Worm (Caenorhabditis elegans) whole organism, L2 larva: ENCODE results near the gene srw-53.
"Not testable (repeated sequence)": the region's sequence is repeated elsewhere in the genome, so short reads cannot be mapped to it uniquely, and the experiment has no call there.

ENCODE experiments used
- C34F6.9 ChIP-seq: fragments of 150-350 bp; optimal IDR thresholded peaks from 2 replicates; lab custom pipeline; 2014; ENCODE audit warnings: missing biosample characterization, missing genetic modification characterization
- R02D3.7 ChIP-seq: fragments of 150-350 bp; optimal IDR thresholded peaks from 2 replicates; lab custom pipeline; 2014; ENCODE audit warnings: missing biosample characterization, missing genetic modification characterization
- ZK546.5 ChIP-seq: sonication (generic microtip); optimal IDR thresholded peaks from 2 replicates; lab custom pipeline; 2017; ENCODE audit warnings: missing biosample characterization, missing genetic modification characterization
- alr-1 ChIP-seq: fragments of 150-350 bp; optimal IDR thresholded peaks from 2 replicates; lab custom pipeline; 2014; ENCODE audit warnings: missing biosample characterization, missing genetic modification characterization
- aly-2 ChIP-seq: fragments of 150-350 bp; optimal IDR thresholded peaks from 2 replicates; lab custom pipeline; 2014; ENCODE audit warnings: missing biosample characterization, missing genetic modification characterization
- ceh-16 ChIP-seq: fragments of 150-350 bp; optimal IDR thresholded peaks from 2 replicates; lab custom pipeline; 2014; ENCODE audit warnings: missing biosample characterization, missing genetic modification characterization
- ceh-82 ChIP-seq: fragments of 150-350 bp; optimal IDR thresholded peaks from 2 replicates; lab custom pipeline; 2014; ENCODE audit warnings: missing biosample characterization, missing genetic modification characterization
- crh-2 ChIP-seq: sonication (generic microtip); optimal IDR thresholded peaks from 2 replicates; lab custom pipeline; 2017; ENCODE audit warnings: missing biosample characterization, missing genetic modification characterization
- dmd-4 ChIP-seq: sonication (generic microtip); optimal IDR thresholded peaks from 2 replicates; lab custom pipeline; 2017; ENCODE audit warnings: missing biosample characterization, missing genetic modification characterization
- elt-1 ChIP-seq: fragments of 150-350 bp; optimal IDR thresholded peaks from 2 replicates; lab custom pipeline; 2014; ENCODE audit warnings: missing biosample characterization, missing genetic modification characterization
- elt-3 ChIP-seq: sonication (generic microtip); optimal IDR thresholded peaks from 2 replicates; lab custom pipeline; 2017; ENCODE audit warnings: missing biosample characterization, missing genetic modification characterization
- fos-1 ChIP-seq: fragments of 150-350 bp; optimal IDR thresholded peaks from 2 replicates; lab custom pipeline; 2014; ENCODE audit warnings: missing biosample characterization, missing genetic modification characterization
- lin-11 ChIP-seq: fragments of 150-350 bp; sonication (generic microtip); optimal IDR thresholded peaks from 2 replicates; lab custom pipeline; 2014; ENCODE audit warnings: missing biosample characterization, missing genetic modification characterization, inconsistent platforms, mixed read lengths
- lin-13 ChIP-seq: fragments of 150-350 bp; optimal IDR thresholded peaks from 2 replicates; lab custom pipeline; 2014; ENCODE audit warnings: missing biosample characterization, missing genetic modification reagents, missing genetic modification characterization
- lin-39 ChIP-seq: fragments of 150-350 bp; optimal IDR thresholded peaks from 2 replicates; lab custom pipeline; 2014; ENCODE audit warnings: missing biosample characterization, missing genetic modification reagents, missing genetic modification characterization
- lsy-2 ChIP-seq, 2 experiments: fragments of 150-350 bp in 1 of 2; sonication (generic microtip) in 1 of 2; optimal IDR thresholded peaks; 2 replicates each; lab custom pipeline; 2014 to 2017; ENCODE audit warnings: missing biosample characterization in 2 of 2, missing genetic modification characterization in 2 of 2
- mab-5 ChIP-seq: fragments of 150-350 bp; optimal IDR thresholded peaks from 2 replicates; lab custom pipeline; 2014; ENCODE audit warnings: missing biosample characterization, missing genetic modification characterization
- mdl-1 ChIP-seq, 2 experiments: fragments of 150-350 bp in 1 of 2; sonication (generic microtip) in 1 of 2; optimal IDR thresholded peaks; 2 replicates each; lab custom pipeline; 2017; ENCODE audit warnings: missing biosample characterization in 2 of 2, missing genetic modification characterization in 2 of 2
- nhr-10 ChIP-seq: sonication (generic microtip); optimal IDR thresholded peaks from 2 replicates; lab custom pipeline; 2017; ENCODE audit warnings: missing biosample characterization, missing genetic modification characterization
- nhr-12 ChIP-seq: fragments of 150-350 bp; optimal IDR thresholded peaks from 2 replicates; lab custom pipeline; 2014; ENCODE audit warnings: missing biosample characterization, missing genetic modification characterization
- nhr-129 ChIP-seq: fragments of 150-350 bp; optimal IDR thresholded peaks from 2 replicates; lab custom pipeline; 2014; ENCODE audit warnings: missing biosample characterization, missing genetic modification characterization
- nhr-21 ChIP-seq: fragments of 150-350 bp; optimal IDR thresholded peaks from 2 replicates; lab custom pipeline; 2014; ENCODE audit warnings: missing biosample characterization, missing genetic modification characterization
- nhr-23 ChIP-seq: fragments of 150-350 bp; optimal IDR thresholded peaks from 2 replicates; lab custom pipeline; 2014; ENCODE audit warnings: missing biosample characterization, missing genetic modification reagents, missing genetic modification characterization
- nhr-25 ChIP-seq: fragments of 150-350 bp; sonication (generic microtip); optimal IDR thresholded peaks from 3 replicates; lab custom pipeline; 2014; ENCODE audit warnings: missing biosample characterization, missing genetic modification characterization
- nhr-6 ChIP-seq: fragments of 150-350 bp; optimal IDR thresholded peaks from 2 replicates; lab custom pipeline; 2014; ENCODE audit warnings: missing biosample characterization, missing genetic modification characterization
- sem-4 ChIP-seq: fragments of 150-350 bp; optimal IDR thresholded peaks from 2 replicates; lab custom pipeline; 2014; ENCODE audit warnings: missing biosample characterization, missing genetic modification reagents, missing genetic modification characterization
- skn-1 ChIP-seq: sonication (generic microtip); optimal IDR thresholded peaks from 2 replicates; lab custom pipeline; 2017; ENCODE audit warnings: missing biosample characterization, missing genetic modification characterization
- sma-3 ChIP-seq: sonication (generic microtip); optimal IDR thresholded peaks from 2 replicates; lab custom pipeline; 2016; ENCODE audit warnings: missing genetic modification reagents, missing genetic modification characterization, missing compliant biosample characterization
- sma-9 ChIP-seq, 2 experiments: fragments of 150-350 bp in 1 of 2; sonication (generic microtip) in 1 of 2; optimal IDR thresholded peaks; 2 replicates each; lab custom pipeline; 2014 to 2016; ENCODE audit warnings: missing genetic modification characterization in 2 of 2, mild to moderate bottlenecking in 1 of 2, missing biosample characterization in 1 of 2, missing compliant biosample characterization in 1 of 2, missing genetic modification reagents in 1 of 2, moderate library complexity in 1 of 2
- snpc-4 ChIP-seq: fragments of 150-350 bp; optimal IDR thresholded peaks from 2 replicates; lab custom pipeline; 2014; ENCODE audit warnings: missing biosample characterization, missing genetic modification characterization
- unc-55 ChIP-seq: fragments of 150-350 bp; sonication (generic microtip); optimal IDR thresholded peaks from 3 replicates; lab custom pipeline; 2014; ENCODE audit warnings: missing biosample characterization, missing genetic modification reagents, missing genetic modification characterization
- unc-62 ChIP-seq: fragments of 150-350 bp; optimal IDR thresholded peaks from 2 replicates; lab custom pipeline; 2014; ENCODE audit warnings: missing biosample characterization, missing genetic modification reagents, missing genetic modification characterization
- zag-1 ChIP-seq: fragments of 150-350 bp; optimal IDR thresholded peaks from 2 replicates; lab custom pipeline; 2014; ENCODE audit warnings: missing biosample characterization, missing genetic modification characterization
- ztf-11 ChIP-seq: sonication (generic microtip); optimal IDR thresholded peaks from 2 replicates; lab custom pipeline; 2017; ENCODE audit warnings: missing biosample characterization, missing genetic modification characterization
- ztf-4 ChIP-seq: fragments of 150-350 bp; optimal IDR thresholded peaks from 2 replicates; lab custom pipeline; 2014; ENCODE audit warnings: missing biosample characterization, missing genetic modification characterization

Gene srw-53

ce11 chrV:15905530-15905929 is 37.7 kb upstream of the srw-53 start, which contains the start of the genes F35E8.1 and F35E8.2:
TSS of gene F35E8.1 (minus strand) at chrV:15905630.
TSS of gene F35E8.2 (plus strand) at chrV:15905661.
- not testable (repeated sequence) for TF ChIP-seq ztf-11, sem-4, nhr-10 (tag; lab: Kevin White, UChicago)

ce11 chrV:15911848-15912247 is 31.4 kb upstream of the srw-53 start, which contains the start of gene F35E8.6:
TSS of gene F35E8.6 (plus strand) at chrV:15912148.
- TF ChIP-seq lin-11 (tag; lab: Kevin White, UChicago) (no peak), alr-1 (no peak), mab-5 (tag; lab: Kevin White, UChicago) (no peak)

- TF ChIP-seq lin-13 (no peak), snpc-4 (tag; lab: Kevin White, UChicago) (no peak), nhr-6 (no peak), nhr-12 (no peak), unc-62 (no peak), lin-11 (tag; lab: Kevin White, UChicago) (no peak), ZK546.5 (no peak), elt-1 (no peak), mdl-1 (tag; optimal IDR thresholded peaks at IDR 0.05; lab: Kevin White, UChicago) (no peak), dmd-4 (tag; lab: Kevin White, UChicago) (no peak), nhr-25 (no peak)
Measured at ce11 chrV:15912677-15913076, 30.5 kb upstream of the srw-53 start.

- TF ChIP-seq nhr-129 (tag; lab: Kevin White, UChicago): no peak
- TF ChIP-seq, all 48 proteins: peak for 0
Measured at ce11 chrV:15913714-15914113, 29.5 kb upstream of the srw-53 start, which contains the start of gene F35E8.7. TSS of gene F35E8.7 (plus strand) at chrV:15914014.

ce11 chrV:15914774-15915173 is 28.5 kb upstream of the srw-53 start:
- no peak for TF ChIP-seq unc-55 (GFP tag; lab: Kevin White, UChicago)
- TF ChIP-seq, all 48 proteins: peak for 0

- no peak for TF ChIP-seq nhr-12
- no peak for TF ChIP-seq elt-3 (tag; lab: Kevin White, UChicago)
- TF ChIP-seq skn-1 (tag; lab: Kevin White, UChicago): no peak
- no peak for TF ChIP-seq ztf-4 (tag; lab: Kevin White, UChicago)
- TF ChIP-seq ceh-82 (tag; lab: Kevin White, UChicago): no peak
- TF ChIP-seq aly-2 (tag; lab: Kevin White, UChicago): no peak
- TF ChIP-seq sem-4 (tag; lab: Kevin White, UChicago): no peak
- no peak for TF ChIP-seq lsy-2 (tag; optimal IDR thresholded peaks at IDR 0.05; lab: Kevin White, UChicago)
- TF ChIP-seq ZK546.5: no peak
- no peak for TF ChIP-seq zag-1
- TF ChIP-seq crh-2 (tag; lab: Kevin White, UChicago): no peak
- TF ChIP-seq unc-55 (GFP tag; lab: Kevin White, UChicago): no peak
- no peak for TF ChIP-seq nhr-23
- no peak for TF ChIP-seq lin-39 (tag; lab: Kevin White, UChicago)
- no peak for TF ChIP-seq nhr-25
- TF ChIP-seq sma-3 (GFP tag; lab: Kevin White, UChicago): no peak
Measured at ce11 chrV:15915307-15915706, 27.9 kb upstream of the srw-53 start.

- TF ChIP-seq skn-1 (tag; lab: Kevin White, UChicago) (no peak), fos-1 (tag; lab: Kevin White, UChicago) (peak; percentile 63), lin-13 (no peak), snpc-4 (tag; lab: Kevin White, UChicago) (no peak), nhr-21 (no peak), sma-9 (GFP tag; optimal IDR thresholded peaks at IDR 0.05; lab: Kevin White, UChicago) (peak; percentile 57), sma-9 (tag; optimal IDR thresholded peaks at IDR 0.05; lab: Kevin White, UChicago) (no peak), lin-11 (tag; lab: Kevin White, UChicago) (no peak), crh-2 (tag; lab: Kevin White, UChicago) (peak; percentile 30), nhr-23 (no peak), elt-1 (no peak), elt-3 (tag; lab: Kevin White, UChicago) (no peak), ceh-16 (tag; lab: Kevin White, UChicago) (no peak), C34F6.9 (tag; lab: Kevin White, UChicago) (no peak), dmd-4 (tag; lab: Kevin White, UChicago) (no peak), nhr-12 (no peak), R02D3.7 (no peak), ztf-4 (tag; lab: Kevin White, UChicago) (no peak)
- TF ChIP-seq, all 48 proteins: peak for 3
Measured at ce11 chrV:15915919-15916318, 27.3 kb upstream of the srw-53 start, which contains the start of gene gst-38. TSS of gene gst-38 (minus strand) at chrV:15916070.
